Worm (Caenorhabditis elegans): ENCODE results near the gene C39D10.5.

The C39D10.5 gene

DNA sequence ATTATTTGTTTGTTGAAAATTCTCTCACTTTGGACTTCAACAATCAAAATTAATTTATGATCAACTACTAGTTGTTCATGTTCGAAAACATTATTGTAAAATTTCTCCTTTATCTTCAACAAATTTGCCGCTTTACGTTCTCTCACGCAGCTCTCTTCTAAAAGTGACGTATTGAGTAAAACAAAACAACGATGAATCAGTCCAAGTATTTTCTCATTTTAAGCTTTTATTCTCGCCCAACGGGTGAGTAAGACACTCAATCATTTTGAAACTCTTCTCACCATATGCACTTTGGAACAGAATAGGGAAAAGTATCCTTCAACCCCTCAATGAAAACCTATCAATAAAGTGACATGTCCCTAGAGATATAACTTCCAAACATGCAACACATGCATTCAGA, 18.8 kb downstream of the C39D10.5 start:
- TF ChIP-seq klf-2 (GFP tag; conservative IDR thresholded peaks at IDR 0.05) (no peak), ref-1 (GFP tag; conservative IDR thresholded peaks at IDR 0.05) (no peak), tab-1 (GFP tag; IDR thresholded peaks at IDR 0.05) (no peak), T22C8.4 (GFP tag; IDR thresholded peaks at IDR 0.05) (no peak), med-1 (GFP tag; optimal IDR thresholded peaks at IDR 0.05; ENCODE audit: insufficient read depth) (no peak), ztf-23 (GFP tag; IDR thresholded peaks at IDR 0.05) (no peak), cog-1 (tag; optimal IDR thresholded peaks at IDR 0.05) (no peak), ztf-29 (GFP tag; IDR thresholded peaks at IDR 0.05) (no peak), flt-1 (GFP tag; IDR thresholded peaks at IDR 0.05) (no peak)

DNA sequence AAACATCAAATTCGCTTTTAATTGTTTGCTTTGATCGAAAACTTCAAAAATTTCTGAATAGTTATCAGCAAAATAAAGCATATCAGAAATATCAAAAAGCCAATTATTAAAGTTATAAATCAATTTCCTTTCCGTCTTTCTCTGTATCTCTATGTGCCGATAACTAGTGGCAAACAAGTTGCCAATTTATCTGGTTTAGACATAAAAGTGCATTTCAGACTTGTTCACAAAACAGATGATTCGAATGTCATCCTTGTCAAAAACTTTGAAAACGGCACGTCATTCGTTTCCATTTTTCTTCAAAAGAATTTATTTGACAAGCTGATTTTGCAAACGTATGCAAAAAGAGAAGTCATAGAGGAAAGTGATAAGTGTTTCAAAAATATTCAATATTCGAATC, 24.9 kb downstream of the C39D10.5 start:
- TF ChIP-seq tab-1 (GFP tag; IDR thresholded peaks at IDR 0.05): no peak
- TF ChIP-seq ref-1 (GFP tag; conservative IDR thresholded peaks at IDR 0.05): no peak
- TF ChIP-seq ztf-29 (GFP tag; IDR thresholded peaks at IDR 0.05): no peak
- no peak for TF ChIP-seq T22C8.4 (GFP tag; IDR thresholded peaks at IDR 0.05)
- no peak for TF ChIP-seq klf-2 (GFP tag; conservative IDR thresholded peaks at IDR 0.05)
- no peak for TF ChIP-seq med-1 (GFP tag; optimal IDR thresholded peaks at IDR 0.05; ENCODE audit: insufficient read depth)
- no peak for TF ChIP-seq cog-1 (tag; optimal IDR thresholded peaks at IDR 0.05)
- TF ChIP-seq ztf-23 (GFP tag; IDR thresholded peaks at IDR 0.05): no peak
- no peak for TF ChIP-seq flt-1 (GFP tag; IDR thresholded peaks at IDR 0.05)

DNA sequence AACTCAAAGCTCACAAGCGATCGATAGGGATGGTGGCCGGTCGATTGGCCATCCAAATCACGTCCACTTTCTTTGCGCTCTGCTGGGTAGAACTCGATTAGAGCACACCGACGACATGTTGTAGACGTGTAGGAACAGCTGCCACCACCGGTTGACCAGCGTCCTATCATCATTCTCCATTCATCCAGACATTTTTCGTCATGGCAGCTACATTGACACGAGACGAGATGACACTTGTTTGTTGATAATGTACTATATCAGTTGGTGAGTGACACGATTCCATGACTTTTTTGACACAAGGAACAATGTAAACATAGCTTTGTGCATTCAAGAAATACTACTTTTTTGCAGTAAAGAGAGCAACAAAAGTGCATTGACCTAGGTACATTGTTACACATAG, 25.7 kb downstream of the C39D10.5 start:
- TF ChIP-seq ztf-23 (GFP tag; IDR thresholded peaks at IDR 0.05) (no peak), tab-1 (GFP tag; IDR thresholded peaks at IDR 0.05) (no peak), cog-1 (tag; optimal IDR thresholded peaks at IDR 0.05) (no peak), flt-1 (GFP tag; IDR thresholded peaks at IDR 0.05) (no peak), ztf-29 (GFP tag; IDR thresholded peaks at IDR 0.05) (no peak), med-1 (GFP tag; optimal IDR thresholded peaks at IDR 0.05; ENCODE audit: insufficient read depth) (no peak)

DNA sequence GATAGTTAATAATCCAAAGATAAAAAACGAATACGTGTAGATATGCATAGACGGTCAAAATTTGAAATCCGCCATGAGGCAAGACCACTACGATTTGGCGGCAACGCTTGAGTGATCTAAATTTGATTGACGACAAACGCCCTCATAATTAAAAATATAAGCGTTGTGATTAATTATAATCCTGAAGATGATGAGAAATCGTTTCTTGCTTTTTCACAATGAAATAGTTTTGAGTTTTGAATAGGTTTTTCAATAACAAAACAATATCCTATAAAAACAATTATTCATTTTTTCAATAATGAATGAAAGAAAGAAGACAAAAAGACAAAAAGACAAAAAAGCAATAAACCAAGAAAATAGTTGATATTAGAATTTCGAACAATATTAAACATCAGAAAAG, 44.8 kb downstream of the C39D10.5 start, which contains the start of gene C54D2.6:
Gene C54D2.6 (minus strand): TSS at position 101 of the 400 bp plus-strand sequence.
- TF ChIP-seq ref-1 (GFP tag; conservative IDR thresholded peaks at IDR 0.05): no peak
- TF ChIP-seq ztf-23 (GFP tag; IDR thresholded peaks at IDR 0.05): no peak
- no peak for TF ChIP-seq med-1 (GFP tag; optimal IDR thresholded peaks at IDR 0.05; ENCODE audit: insufficient read depth)
- TF ChIP-seq tab-1 (GFP tag; IDR thresholded peaks at IDR 0.05): no peak
- no peak for TF ChIP-seq cog-1 (tag; optimal IDR thresholded peaks at IDR 0.05)
- no peak for TF ChIP-seq klf-2 (GFP tag; conservative IDR thresholded peaks at IDR 0.05)
- TF ChIP-seq T22C8.4 (GFP tag; IDR thresholded peaks at IDR 0.05): no peak
- no peak for TF ChIP-seq ztf-29 (GFP tag; IDR thresholded peaks at IDR 0.05)
- TF ChIP-seq flt-1 (GFP tag; IDR thresholded peaks at IDR 0.05): no peak

DNA sequence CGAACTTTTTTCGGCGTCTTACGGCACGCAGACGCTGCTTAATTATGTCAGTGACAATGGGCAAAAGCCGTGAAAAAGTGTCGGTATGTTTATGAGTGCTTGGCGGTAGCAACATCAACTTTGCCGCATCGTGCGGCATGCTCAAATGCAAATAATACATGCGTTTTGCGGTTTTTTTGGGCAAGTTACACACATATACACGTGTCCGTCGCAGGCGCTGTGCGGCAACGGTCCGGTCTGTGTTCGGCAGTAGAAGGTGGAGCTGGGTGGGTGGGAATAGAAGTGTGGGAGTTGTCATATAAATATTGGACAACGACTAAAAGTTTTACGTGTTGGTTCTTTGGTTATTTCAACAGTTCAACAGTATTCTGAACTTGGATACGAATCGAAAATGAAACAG, 50.0 kb downstream of the C39D10.5 start, which contains the start of gene idpp-11:
Gene idpp-11 (plus strand): TSS at position 301 of the 400 bp plus-strand sequence.
- TF ChIP-seq cog-1 (tag; optimal IDR thresholded peaks at IDR 0.05) (no peak), ref-1 (GFP tag; conservative IDR thresholded peaks at IDR 0.05) (no peak), ztf-23 (GFP tag; IDR thresholded peaks at IDR 0.05) (no peak), med-1 (GFP tag; optimal IDR thresholded peaks at IDR 0.05; ENCODE audit: insufficient read depth) (no peak), flt-1 (GFP tag; IDR thresholded peaks at IDR 0.05) (no peak), klf-2 (GFP tag; conservative IDR thresholded peaks at IDR 0.05) (no peak), T22C8.4 (GFP tag; IDR thresholded peaks at IDR 0.05) (no peak), ztf-29 (GFP tag; IDR thresholded peaks at IDR 0.05) (no peak), tab-1 (GFP tag; IDR thresholded peaks at IDR 0.05) (no peak)

DNA sequence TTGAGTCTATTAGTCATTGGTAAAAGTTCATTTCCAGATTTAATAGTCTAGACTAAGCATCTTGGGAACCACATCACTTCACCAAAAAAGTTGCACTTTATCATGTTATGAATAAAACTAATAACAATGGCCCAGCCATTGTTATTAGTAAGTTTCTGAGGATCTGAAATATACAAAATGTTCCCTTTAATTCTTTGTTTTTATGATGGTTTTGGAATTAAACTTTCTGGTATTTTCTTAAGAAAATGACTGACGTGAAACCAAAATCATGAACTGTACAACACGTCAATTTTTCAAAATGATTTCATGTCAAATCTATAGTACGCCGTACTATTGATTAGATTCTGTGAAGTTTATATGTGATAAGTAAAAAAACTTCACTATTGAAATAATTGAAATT, 52.2 kb downstream of the C39D10.5 start:
- TF ChIP-seq med-1 (GFP tag; optimal IDR thresholded peaks at IDR 0.05; ENCODE audit: insufficient read depth) (no peak), T22C8.4 (GFP tag; IDR thresholded peaks at IDR 0.05) (no peak), ztf-23 (GFP tag; IDR thresholded peaks at IDR 0.05) (no peak), klf-2 (GFP tag; conservative IDR thresholded peaks at IDR 0.05) (no peak), flt-1 (GFP tag; IDR thresholded peaks at IDR 0.05) (no peak), tab-1 (GFP tag; IDR thresholded peaks at IDR 0.05) (no peak), ztf-29 (GFP tag; IDR thresholded peaks at IDR 0.05) (no peak), cog-1 (tag; optimal IDR thresholded peaks at IDR 0.05) (no peak), ref-1 (GFP tag; conservative IDR thresholded peaks at IDR 0.05) (no peak)
